Worm (Caenorhabditis elegans) whole organism, young adult: ENCODE results near the gene C06A1.7.

ENCODE experiments used
- B0019.2 ChIP-seq: fragments of 200-800 bp; sonication (Bioruptor generic); conservative IDR thresholded peaks from 2 replicates; pipeline ENCODE4 v1.3.6; 2022; ENCODE audit warnings: missing genetic modification reagents, missing genetic modification characterization, missing compliant biosample characterization
- D2030.7 ChIP-seq: fragments of 200-800 bp; sonication (Bioruptor generic); IDR thresholded peaks from 2 replicates; pipeline ENCODE4 v1.3.6; 2022; ENCODE audit warnings: missing genetic modification reagents, missing genetic modification characterization, missing compliant biosample characterization
- F33H1.4 ChIP-seq: fragments of 200-800 bp; sonication (Bioruptor generic); IDR thresholded peaks from 2 replicates; pipeline ENCODE4 v1.3.6; 2022; ENCODE audit warnings: missing genetic modification reagents, missing genetic modification characterization, missing compliant biosample characterization
- F39B2.1 ChIP-seq: fragments of 200-800 bp; sonication (Bioruptor generic); IDR thresholded peaks from 2 replicates; pipeline ENCODE4 v1.3.6; 2022; ENCODE audit warnings: missing genetic modification reagents, missing genetic modification characterization, missing compliant biosample characterization
- F49E8.2 ChIP-seq: sonication (generic microtip); optimal IDR thresholded peaks from 3 replicates; lab custom pipeline; 2017; ENCODE audit warnings: missing genetic modification characterization, mild to moderate bottlenecking, missing compliant biosample characterization, antibody characterized with exemption, moderate library complexity; ENCODE audit not compliant: insufficient read depth
- F57C9.4 ChIP-seq: sonication (generic microtip); optimal IDR thresholded peaks from 2 replicates; lab custom pipeline; 2017; ENCODE audit warnings: mild to moderate bottlenecking, missing genetic modification characterization, missing compliant biosample characterization
- K11D2.4 ChIP-seq: fragments of 200-800 bp; sonication (Bioruptor generic); IDR thresholded peaks from 2 replicates; pipeline ENCODE4 v1.3.6; 2022; ENCODE audit warnings: missing genetic modification reagents, missing genetic modification characterization, missing compliant biosample characterization
- T07F8.4 ChIP-seq: sonication (generic microtip); optimal IDR thresholded peaks from 2 replicates; lab custom pipeline; 2016; ENCODE audit warnings: mild to moderate bottlenecking, missing genetic modification characterization, moderate library complexity, missing compliant biosample characterization
- ZK185.1 ChIP-seq: sonication (generic microtip); optimal IDR thresholded peaks from 2 replicates; lab custom pipeline; 2016; ENCODE audit warnings: mild to moderate bottlenecking, missing genetic modification characterization, missing compliant biosample characterization; ENCODE audit not compliant: poor library complexity, severe bottlenecking
- ama-1 ChIP-seq, 3 experiments: fragments of 150-350 bp in 1 of 3; sonication (generic microtip) in 2 of 3; optimal IDR thresholded peaks; 2 replicates each; lab custom pipeline; 2014 to 2018; ENCODE audit warnings: missing biosample characterization in 2 of 3, missing genetic modification characterization in 2 of 3, missing genetic modification reagents in 2 of 3
- aptf-3 ChIP-seq: fragments of 200-800 bp; sonication (Bioruptor generic); IDR thresholded peaks from 2 replicates; pipeline ENCODE4 v1.3.6; 2022; ENCODE audit warnings: missing genetic modification characterization, missing compliant biosample characterization
- atf-7 ChIP-seq: sonication (generic microtip); optimal IDR thresholded peaks from 2 replicates; lab custom pipeline; 2017; ENCODE audit warnings: mild to moderate bottlenecking, missing genetic modification characterization, missing compliant biosample characterization
- attf-6 ChIP-seq: fragments of 200-800 bp; sonication (Bioruptor generic); IDR thresholded peaks from 2 replicates; pipeline ENCODE4 v1.3.6; 2022; ENCODE audit warnings: missing genetic modification reagents, missing genetic modification characterization, missing compliant biosample characterization
- ccch-3 ChIP-seq: fragments of 200-800 bp; sonication (Bioruptor generic); optimal IDR thresholded peaks from 2 replicates; lab custom pipeline; 2018; ENCODE audit warnings: mild to moderate bottlenecking, missing genetic modification characterization, missing compliant biosample characterization
- cebp-1 ChIP-seq, 2 experiments: fragments of 200-800 bp in 1 of 2; sonication (Bioruptor generic) in 1 of 2; sonication (generic microtip) in 1 of 2; IDR thresholded peaks in 1 of 2; optimal IDR thresholded peaks in 1 of 2; 2 replicates each; pipeline versions ENCODE4 v1.3.6 to Lab custom; 2017 to 2022; ENCODE audit warnings: missing compliant biosample characterization in 2 of 2, missing genetic modification characterization in 2 of 2, mild to moderate bottlenecking in 1 of 2, missing genetic modification reagents in 1 of 2, moderate library complexity in 1 of 2
- ceh-79 ChIP-seq: sonication (generic microtip); optimal IDR thresholded peaks from 2 replicates; lab custom pipeline; 2017; ENCODE audit warnings: mild to moderate bottlenecking, missing genetic modification characterization, missing compliant biosample characterization
- chd-7 ChIP-seq: sonication (generic microtip); optimal IDR thresholded peaks from 2 replicates; lab custom pipeline; 2016; ENCODE audit warnings: mild to moderate bottlenecking, missing genetic modification characterization, moderate library complexity, missing compliant biosample characterization
- dpff-1 ChIP-seq: sonication (generic microtip); optimal IDR thresholded peaks from 2 replicates; lab custom pipeline; 2017; ENCODE audit warnings: mild to moderate bottlenecking, missing genetic modification characterization, missing compliant biosample characterization
- dpl-1 ChIP-seq: fragments of 150-350 bp; optimal IDR thresholded peaks from 2 replicates; lab custom pipeline; 2014; ENCODE audit warnings: missing biosample characterization, missing genetic modification reagents, missing genetic modification characterization
- egl-44 ChIP-seq: fragments of 200-800 bp; sonication (Bioruptor generic); IDR thresholded peaks from 2 replicates; pipeline ENCODE4 v1.3.6; 2022; ENCODE audit warnings: missing genetic modification reagents, missing genetic modification characterization, missing compliant biosample characterization
- hlh-12 ChIP-seq: sonication (generic microtip); optimal IDR thresholded peaks from 2 replicates; lab custom pipeline; 2016; ENCODE audit warnings: missing genetic modification characterization, missing compliant biosample characterization
- hlh-26 ChIP-seq: fragments of 200-800 bp; sonication (Bioruptor generic); conservative IDR thresholded peaks from 2 replicates; pipeline ENCODE4 v1.3.6; 2022; ENCODE audit warnings: missing genetic modification reagents, missing genetic modification characterization, missing compliant biosample characterization
- hmg-20 ChIP-seq: fragments of 200-800 bp; sonication (Bioruptor generic); IDR thresholded peaks from 2 replicates; pipeline ENCODE4 v1.3.6; 2022; ENCODE audit warnings: missing genetic modification reagents, missing genetic modification characterization, missing compliant biosample characterization
- lin-35 ChIP-seq, 3 experiments: fragments of 150-350 bp in 2 of 3; sonication (generic microtip) in 1 of 3; optimal IDR thresholded peaks; 2 replicates each; lab custom pipeline; 2014 to 2018; ENCODE audit warnings: missing biosample characterization in 3 of 3, missing genetic modification characterization in 3 of 3, missing genetic modification reagents in 3 of 3
- lin-40 ChIP-seq: sonication (generic microtip); optimal IDR thresholded peaks from 2 replicates; lab custom pipeline; 2016; ENCODE audit warnings: missing genetic modification characterization, mild to moderate bottlenecking, missing compliant biosample characterization, missing genotype, missing genetic modification reagents
- lin-54 ChIP-seq: fragments of 200-800 bp; sonication (Bioruptor generic); optimal IDR thresholded peaks from 2 replicates; lab custom pipeline; 2018; ENCODE audit warnings: mild to moderate bottlenecking, missing genetic modification characterization, missing compliant biosample characterization
- madf-10 ChIP-seq: sonication (generic microtip); optimal IDR thresholded peaks from 2 replicates; lab custom pipeline; 2016; ENCODE audit warnings: mild to moderate bottlenecking, missing genetic modification characterization, missing compliant biosample characterization
- mxl-1 ChIP-seq: sonication (generic microtip); optimal IDR thresholded peaks from 2 replicates; lab custom pipeline; 2016; ENCODE audit warnings: missing genetic modification characterization, missing compliant biosample characterization
- nfyb-1 ChIP-seq: fragments of 200-800 bp; sonication (Bioruptor generic); IDR thresholded peaks from 2 replicates; pipeline ENCODE4 v1.3.6; 2022; ENCODE audit warnings: missing genetic modification reagents, missing genetic modification characterization, missing compliant biosample characterization
- rcor-1 ChIP-seq: fragments of 200-800 bp; sonication (Bioruptor generic); IDR thresholded peaks from 2 replicates; pipeline ENCODE4 v1.3.6; 2022; ENCODE audit warnings: missing genetic modification reagents, missing genetic modification characterization, missing compliant biosample characterization
- repo-1 ChIP-seq: sonication (generic microtip); optimal IDR thresholded peaks from 2 replicates; lab custom pipeline; 2017; ENCODE audit warnings: mild to moderate bottlenecking, missing genetic modification characterization, missing compliant biosample characterization
- sdz-38 ChIP-seq: sonication (generic microtip); optimal IDR thresholded peaks from 2 replicates; lab custom pipeline; 2016; ENCODE audit warnings: missing genotype, missing genetic modification characterization, missing compliant biosample characterization
- snpc-1.1 ChIP-seq: sonication (generic microtip); optimal IDR thresholded peaks from 2 replicates; lab custom pipeline; 2017; ENCODE audit warnings: missing genetic modification characterization, mild to moderate bottlenecking, missing compliant biosample characterization, antibody characterized with exemption, moderate library complexity, missing genotype, missing genetic modification reagents; ENCODE audit not compliant: insufficient read depth
- snpc-3.4 ChIP-seq: sonication (generic microtip); optimal IDR thresholded peaks from 2 replicates; lab custom pipeline; 2017; ENCODE audit warnings: missing genetic modification characterization, mild to moderate bottlenecking, missing compliant biosample characterization, antibody characterized with exemption, moderate library complexity, missing genotype, missing genetic modification reagents
- snpc-4 ChIP-seq, 5 experiments: fragments of 150-350 bp in 1 of 5; sonication (generic microtip) in 4 of 5; optimal IDR thresholded peaks; 2 replicates each; lab custom pipeline; 2014 to 2018; ENCODE audit warnings: missing genetic modification characterization in 5 of 5, missing biosample characterization in 3 of 5, antibody characterized with exemption in 2 of 5, mild to moderate bottlenecking in 2 of 5, missing compliant biosample characterization in 2 of 5, missing genotype in 2 of 5, moderate library complexity in 2 of 5, missing genetic modification reagents in 1 of 5
- somi-1 ChIP-seq: fragments of 200-800 bp; sonication (Bioruptor generic); optimal IDR thresholded peaks from 2 replicates; lab custom pipeline; 2018; ENCODE audit warnings: mild to moderate bottlenecking, missing genetic modification characterization, missing compliant biosample characterization
- tlf-1 ChIP-seq: fragments of 200-800 bp; sonication (Bioruptor generic); optimal IDR thresholded peaks from 2 replicates; lab custom pipeline; 2018; ENCODE audit warnings: mild to moderate bottlenecking, missing genetic modification characterization, missing compliant biosample characterization
- unc-130 ChIP-seq: sonication (generic microtip); optimal IDR thresholded peaks from 2 replicates; lab custom pipeline; 2016; ENCODE audit warnings: missing genetic modification reagents, missing genetic modification characterization, missing compliant biosample characterization
- unc-62 ChIP-seq: fragments of 150-350 bp; optimal IDR thresholded peaks from 2 replicates; lab custom pipeline; 2014; ENCODE audit warnings: missing biosample characterization, missing genetic modification reagents, missing genetic modification characterization
- zfh-2 ChIP-seq: fragments of 200-800 bp; sonication (Bioruptor generic); conservative IDR thresholded peaks from 2 replicates; pipeline ENCODE4 v1.3.6; 2022; ENCODE audit warnings: missing genetic modification reagents, missing genetic modification characterization, missing compliant biosample characterization
- zim-3 ChIP-seq: sonication (generic microtip); optimal IDR thresholded peaks from 2 replicates; lab custom pipeline; 2017; ENCODE audit warnings: mild to moderate bottlenecking, missing genetic modification characterization, moderate library complexity, missing compliant biosample characterization
- ztf-22 ChIP-seq: fragments of 200-800 bp; sonication (Bioruptor generic); optimal IDR thresholded peaks from 2 replicates; lab custom pipeline; 2018; ENCODE audit warnings: mild to moderate bottlenecking, missing genetic modification characterization, moderate library complexity, missing compliant biosample characterization
- ztf-25 ChIP-seq: fragments of 200-800 bp; sonication (Bioruptor generic); IDR thresholded peaks from 2 replicates; pipeline ENCODE4 v1.3.6; 2022; ENCODE audit warnings: missing genetic modification reagents, missing genetic modification characterization, missing compliant biosample characterization
- ztf-28 ChIP-seq: fragments of 200-800 bp; sonication (Bioruptor generic); IDR thresholded peaks from 2 replicates; pipeline ENCODE4 v1.3.6; 2022; ENCODE audit warnings: missing genetic modification reagents, missing genetic modification characterization, missing compliant biosample characterization

The C06A1.7 gene

ce11 chrII:10559671-10560184 lies 5.0 kb upstream of the C06A1.7 start (continued):
- 0 out of 2 replicates have a peak, but pooled peaks have one; percentile 5 for TF ChIP-seq rcor-1 (GFP tag; lab: Robert Waterston, UW)

DNA sequence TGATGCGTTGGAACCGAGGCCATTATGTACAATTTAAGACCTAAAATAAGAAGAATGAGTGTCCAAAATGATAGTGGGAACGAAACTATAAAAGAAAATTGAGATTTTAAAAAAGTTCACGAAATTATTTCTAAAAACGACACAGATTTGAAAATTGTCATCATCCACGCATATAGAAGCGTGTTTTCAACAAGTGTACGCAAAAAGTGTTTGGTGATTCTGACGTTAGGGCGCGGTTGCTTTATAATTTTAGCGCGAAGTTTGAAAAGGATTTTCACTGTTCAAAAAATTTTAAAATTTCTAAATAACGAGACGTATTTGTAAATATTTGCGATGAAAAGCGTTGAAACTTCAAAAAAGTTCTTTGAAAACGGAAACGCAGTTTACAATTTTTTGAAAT lies 1.3 kb upstream of the C06A1.7 start, which contains the start of gene cdc-48.1:
Gene cdc-48.1, minus strand, starts transcription at position 40 of the 400 bp plus-strand sequence.
- TF ChIP-seq lin-35 (GFP tag; optimal IDR thresholded peaks at IDR 0.05; lab: Kevin White, UChicago) (peak; percentile 98 to 100 (median 100)), zim-3 (tag; lab: Kevin White, UChicago) (peak; percentile 96), somi-1 (GFP tag; lab: Kevin White, UChicago) (peak; percentile 99), attf-6 (GFP tag; lab: Robert Waterston, UW) (peak; percentile 92), lin-54 (GFP tag; lab: Kevin White, UChicago) (peak; percentile 100), egl-44 (GFP tag; lab: Robert Waterston, UW) (peak; percentile 98), hlh-12 (no peak), T07F8.4 (tag; lab: Kevin White, UChicago) (peak; percentile 90), chd-7 (tag; lab: Kevin White, UChicago) (peak; percentile 99), K11D2.4 (GFP tag; lab: Robert Waterston, UW) (peak; percentile 100), aptf-3 (GFP tag; lab: Robert Waterston, UW) (0 out of 2 replicates have a peak, but pooled peaks have one; percentile 69), hlh-26 (GFP tag; lab: Robert Waterston, UW) (no peak), sdz-38 (tag; lab: Kevin White, UChicago) (no peak), tlf-1 (GFP tag; lab: Kevin White, UChicago) (peak; percentile 100), repo-1 (peak; percentile 98), unc-130 (GFP tag; lab: Kevin White, UChicago) (peak; percentile 98), dpff-1 (peak; percentile 11), ztf-22 (GFP tag; lab: Kevin White, UChicago) (peak; percentile 97), hmg-20 (peak; percentile 95), B0019.2 (GFP tag; lab: Robert Waterston, UW) (peak; percentile 98), madf-10 (peak; percentile 97), ztf-28 (GFP tag; lab: Robert Waterston, UW) (peak; percentile 97), unc-62 (GFP tag; lab: Kevin White, UChicago) (peak; percentile 98), dpl-1 (GFP tag; lab: Kevin White, UChicago) (peak; percentile 100), snpc-1.1 (tag; lab: Kevin White, UChicago) (peak; percentile 87), cebp-1 (GFP tag; IDR thresholded peaks at IDR 0.05; lab: Robert Waterston, UW) (peak; percentile 94), cebp-1 (tag; optimal IDR thresholded peaks at IDR 0.05; lab: Kevin White, UChicago) (peak; percentile 98), snpc-3.4 (peak; percentile 99), nfyb-1 (GFP tag; lab: Robert Waterston, UW) (peak; percentile 99), F57C9.4 (tag; lab: Kevin White, UChicago) (peak; percentile 93), mxl-1 (tag; lab: Kevin White, UChicago) (no peak), ztf-25 (peak; percentile 94), F49E8.2 (tag; lab: Kevin White, UChicago) (peak; percentile 99), ama-1 (optimal IDR thresholded peaks at IDR 0.05; lab: Kevin White, UChicago) (no peak), ama-1 (GFP tag; optimal IDR thresholded peaks at IDR 0.05; lab: Kevin White, UChicago) (peak; percentile 76 to 79), ceh-79 (tag; lab: Kevin White, UChicago) (peak; percentile 88), snpc-4 (GFP tag; optimal IDR thresholded peaks at IDR 0.05; lab: Kevin White, UChicago) (peak; percentile 91), snpc-4 (tag; optimal IDR thresholded peaks at IDR 0.05; lab: Kevin White, UChicago) (peak; percentile 92 to 95 (median 93)), atf-7 (tag; lab: Kevin White, UChicago) (peak; percentile 99), F33H1.4 (peak; percentile 96), zfh-2 (GFP tag; lab: Robert Waterston, UW) (no peak), ZK185.1 (tag; lab: Kevin White, UChicago) (peak; percentile 99), D2030.7 (GFP tag; lab: Robert Waterston, UW) (peak; percentile 99), ccch-3 (peak; percentile 84), F39B2.1 (GFP tag; lab: Robert Waterston, UW) (peak; percentile 94), lin-40 (tag; lab: Kevin White, UChicago) (peak; percentile 99)
